Worm (Caenorhabditis elegans): ENCODE results near the gene srh-8.

The srh-8 gene

DNA sequence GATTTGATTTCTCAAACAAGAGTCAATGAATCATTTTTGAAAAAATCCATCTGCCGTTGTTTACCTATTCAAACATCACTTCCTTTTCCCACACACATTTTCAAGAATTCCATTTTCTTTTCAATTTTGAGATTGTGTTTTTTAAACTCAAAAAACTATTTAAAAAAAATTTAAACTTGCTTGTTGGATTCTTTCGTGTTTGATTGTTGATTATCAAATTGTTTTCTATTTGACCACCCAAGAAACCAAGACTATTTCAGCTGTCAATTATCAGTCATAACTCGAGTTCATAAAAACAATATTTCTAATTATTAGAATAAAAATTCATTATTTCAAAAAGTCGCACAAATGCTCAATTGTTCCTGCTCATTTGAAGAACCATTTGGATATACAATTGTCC, at the start of gene srh-8:
Gene srh-8 (plus strand): TSS at position 301 of the 400 bp plus-strand sequence.
- no peak for TF ChIP-seq sup-37 (GFP tag; optimal IDR thresholded peaks at IDR 0.05)
- TF ChIP-seq snu-23 (GFP tag; optimal IDR thresholded peaks at IDR 0.05), result no peak
- no peak for TF ChIP-seq nhr-12 (tag; optimal IDR thresholded peaks at IDR 0.05)
- no peak for TF ChIP-seq rnt-1 (tag; optimal IDR thresholded peaks at IDR 0.05)
- TF ChIP-seq ces-1 (GFP tag; optimal IDR thresholded peaks at IDR 0.05), result no peak
- no peak for TF ChIP-seq mef-2 (tag; optimal IDR thresholded peaks at IDR 0.05)
- TF ChIP-seq vab-15 (tag; optimal IDR thresholded peaks at IDR 0.05), result no peak
- no peak for TF ChIP-seq nhr-77 (tag; optimal IDR thresholded peaks at IDR 0.05)
- TF ChIP-seq lin-15B (tag; optimal IDR thresholded peaks at IDR 0.05), result no peak
- no peak for TF ChIP-seq lin-35 (GFP tag; optimal IDR thresholded peaks at IDR 0.05)
- no peak for TF ChIP-seq sox-4 (tag; optimal IDR thresholded peaks at IDR 0.05)
- no peak for TF ChIP-seq nhr-47 (tag; optimal IDR thresholded peaks at IDR 0.05)
- no peak for TF ChIP-seq elt-3 (tag; optimal IDR thresholded peaks at IDR 0.05)
- no peak for TF ChIP-seq pax-3 (tag; optimal IDR thresholded peaks at IDR 0.05)
- TF ChIP-seq fkh-10 (GFP tag; optimal IDR thresholded peaks at IDR 0.05), result no peak

DNA sequence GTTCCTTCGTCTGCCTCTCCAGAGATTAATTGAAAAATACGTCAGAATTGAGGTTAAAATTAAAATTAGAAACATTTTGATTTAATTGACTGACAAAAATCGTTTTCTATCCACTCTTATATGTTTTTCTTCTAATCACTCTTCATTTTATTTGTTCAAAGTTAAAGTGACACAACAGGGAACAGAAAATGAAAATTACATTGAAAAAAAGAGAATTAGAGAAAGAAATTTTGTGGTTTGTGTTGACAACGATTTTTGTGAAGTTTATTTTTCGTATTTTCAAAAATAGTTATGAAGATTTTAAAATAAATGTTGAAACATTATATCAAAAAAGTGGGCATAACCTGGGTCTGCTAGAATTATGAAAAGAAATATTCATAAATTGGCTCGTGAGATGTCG, 47.7 kb upstream of the srh-8 start, which contains the start of gene cyp-34A5:
Gene cyp-34A5 (minus strand): TSS at position 101 of the 400 bp plus-strand sequence.
- TF ChIP-seq nhr-20 (tag; optimal IDR thresholded peaks at IDR 0.05) (peak; percentile 30), nhr-28 (tag; optimal IDR thresholded peaks at IDR 0.05) (no peak)

ce11 chrV:3961235-3961634, 44.1 kb upstream of the srh-8 start, which contains the start of gene cyp-34A6:
cyp-34A6 (minus strand) TSS chrV:3961335.
- TF ChIP-seq mef-2 (tag; optimal IDR thresholded peaks at IDR 0.05), result no peak

DNA sequence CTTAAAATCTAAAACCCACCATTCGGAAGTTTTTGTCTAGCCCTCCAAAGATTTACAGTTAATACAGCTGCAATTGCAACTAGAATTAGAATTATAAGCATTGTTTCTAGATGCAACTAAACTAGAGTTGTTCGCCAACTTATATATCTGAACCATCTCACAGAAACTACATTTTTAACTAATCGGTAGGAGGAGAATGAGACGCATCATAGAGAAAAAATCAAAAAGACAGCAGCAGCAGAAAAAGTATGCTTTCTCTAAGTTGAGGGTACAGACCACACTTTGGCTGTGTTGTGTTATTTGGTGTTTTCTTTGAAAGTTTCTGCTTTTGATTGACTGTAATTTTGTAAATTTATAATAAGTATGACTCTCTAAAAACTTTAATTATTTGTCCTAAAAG, 41.6 kb upstream of the srh-8 start, which contains the start of gene cyp-34A7:
Gene cyp-34A7 (minus strand): TSS at position 101 of the 400 bp plus-strand sequence.
- TF ChIP-seq F16B12.6 (tag; optimal IDR thresholded peaks at IDR 0.05), result no peak
- no peak for TF ChIP-seq skn-1 (tag; optimal IDR thresholded peaks at IDR 0.05)
- TF ChIP-seq vab-15 (tag; optimal IDR thresholded peaks at IDR 0.05), result no peak
- no peak for TF ChIP-seq isw-1 (GFP tag; IDR thresholded peaks at IDR 0.05)
- TF ChIP-seq nhr-71 (tag; optimal IDR thresholded peaks at IDR 0.05), result no peak
- no peak for TF ChIP-seq aha-1 (tag; optimal IDR thresholded peaks at IDR 0.05)
- no peak for TF ChIP-seq snu-23 (GFP tag; optimal IDR thresholded peaks at IDR 0.05)
- no peak for TF ChIP-seq ceh-88 (GFP tag; IDR thresholded peaks at IDR 0.05)
- no peak for TF ChIP-seq lin-35 (GFP tag; optimal IDR thresholded peaks at IDR 0.05)
- no peak for TF ChIP-seq C34B4.2 (tag; optimal IDR thresholded peaks at IDR 0.05)
- no peak for TF ChIP-seq lir-3 (tag; optimal IDR thresholded peaks at IDR 0.05; ENCODE audit: poor library complexity)
- TF ChIP-seq mdl-1 (tag; optimal IDR thresholded peaks at IDR 0.05), result no peak
- no peak for TF ChIP-seq hlh-17 (GFP tag; optimal IDR thresholded peaks at IDR 0.05; ENCODE audit: borderline replicate concordance)
- TF ChIP-seq elt-3 (tag; optimal IDR thresholded peaks at IDR 0.05), result no peak
- no peak for TF ChIP-seq unc-98 (GFP tag; IDR thresholded peaks at IDR 0.05)
- TF ChIP-seq irx-1 (tag; optimal IDR thresholded peaks at IDR 0.05), result no peak
- TF ChIP-seq ama-1 (optimal IDR thresholded peaks at IDR 0.05), result no peak

ce11 chrV:3967762-3968161, 37.6 kb upstream of the srh-8 start, which contains the start of gene cyp-34A8:
cyp-34A8 (minus strand) TSS chrV:3967823.
- no peak for TF ChIP-seq unc-30 (tag; optimal IDR thresholded peaks at IDR 0.05)
- TF ChIP-seq nhr-90 (tag; optimal IDR thresholded peaks at IDR 0.05; ENCODE audit: poor library complexity), result peak; percentile 15
- TF ChIP-seq efl-1 (optimal IDR thresholded peaks at IDR 0.05), result no peak
- TF ChIP-seq efl-1 (GFP tag; optimal IDR thresholded peaks at IDR 0.05 in 1 of 2), result peak in 1 of 2 experiments; percentile 68
- TF ChIP-seq lin-35 (GFP tag; optimal IDR thresholded peaks at IDR 0.05), result peak in 1 of 2 experiments; percentile 6
- no peak for TF ChIP-seq egl-27 (tag; optimal IDR thresholded peaks at IDR 0.05)
- peak; percentile 73 for TF ChIP-seq blmp-1 (tag; optimal IDR thresholded peaks at IDR 0.05)
- TF ChIP-seq fkh-10 (GFP tag; optimal IDR thresholded peaks at IDR 0.05), result no peak
- TF ChIP-seq nhr-20 (tag; optimal IDR thresholded peaks at IDR 0.05), result peak; percentile 74
- peak; percentile 29 for TF ChIP-seq nhr-71 (tag; optimal IDR thresholded peaks at IDR 0.05)
- TF ChIP-seq aly-2 (tag; optimal IDR thresholded peaks at IDR 0.05), result no peak
- TF ChIP-seq C04F5.9 (tag; optimal IDR thresholded peaks at IDR 0.05), result no peak
- TF ChIP-seq mep-1 (tag; optimal IDR thresholded peaks at IDR 0.05), result peak; percentile 38
- TF ChIP-seq unc-62 (GFP tag; optimal IDR thresholded peaks at IDR 0.05), result no peak
- TF ChIP-seq nhr-237 (tag; optimal IDR thresholded peaks at IDR 0.05), result no peak
- peak; percentile 62 for TF ChIP-seq lin-14 (GFP tag; optimal IDR thresholded peaks at IDR 0.05)
- TF ChIP-seq snu-23 (GFP tag; optimal IDR thresholded peaks at IDR 0.05), result peak; percentile 27
- peak in 2 of 6 experiments; percentile 6 to 38 for TF ChIP-seq elt-3 (tag; optimal IDR thresholded peaks at IDR 0.05)

All from whole organism, L1 larva.